Worm (Caenorhabditis elegans) whole organism, L1 larva: ENCODE data around the gene sgk-1.

Source experiments
- C16A3.4 ChIP-seq: fragments of 150-350 bp; optimal IDR thresholded peaks from 2 replicates; lab custom pipeline; 2014; ENCODE audit warnings: missing biosample characterization, missing genetic modification characterization
- alr-1 ChIP-seq: fragments of 200-800 bp; sonication (Bioruptor generic); optimal IDR thresholded peaks from 2 replicates; lab custom pipeline; 2018; ENCODE audit warnings: borderline replicate concordance, mild to moderate bottlenecking, missing genetic modification characterization, missing compliant biosample characterization
- ceh-82 ChIP-seq, 3 experiments: fragments of 150-350 bp in 1 of 3; sonication (generic microtip) in 2 of 3; optimal IDR thresholded peaks; 2 replicates each; lab custom pipeline; 2014 to 2017; ENCODE audit warnings: missing biosample characterization in 3 of 3, missing genetic modification characterization in 3 of 3
- ceh-88 ChIP-seq: fragments of 200-800 bp; sonication (Bioruptor generic); IDR thresholded peaks from 2 replicates; pipeline ENCODE4 v1.3.6; 2022; ENCODE audit warnings: missing genetic modification characterization, missing compliant biosample characterization
- efl-1 ChIP-seq, 4 experiments: fragments of 150-350 bp; optimal IDR thresholded peaks in 3 of 4; peaks in 1 of 4; 1 replicate in 1 of 4; 2 replicates in 3 of 4; lab custom pipeline; 2014; ENCODE audit warnings: missing biosample characterization in 2 of 4, missing genetic modification characterization in 2 of 4, missing genetic modification reagents in 2 of 4
- egl-13 ChIP-seq: sonication (generic microtip); optimal IDR thresholded peaks from 2 replicates; lab custom pipeline; 2016; ENCODE audit warnings: missing genotype, missing genetic modification reagents, missing genetic modification characterization, missing compliant biosample characterization
- mdl-1 ChIP-seq, 2 experiments: fragments of 150-350 bp; optimal IDR thresholded peaks; 2 replicates each; lab custom pipeline; 2014 to 2017; ENCODE audit warnings: missing biosample characterization in 2 of 2, missing genetic modification characterization in 2 of 2, inconsistent platforms in 1 of 2
- nhr-28 ChIP-seq: fragments of 150-350 bp; optimal IDR thresholded peaks from 2 replicates; lab custom pipeline; 2014; ENCODE audit warnings: missing biosample characterization, missing genetic modification characterization
- skn-1 ChIP-seq: fragments of 150-350 bp; optimal IDR thresholded peaks from 2 replicates; lab custom pipeline; 2014; ENCODE audit warnings: missing biosample characterization, missing genetic modification characterization
- ztf-11 ChIP-seq, 2 experiments: sonication (generic microtip); optimal IDR thresholded peaks; 2 replicates each; lab custom pipeline; 2016 to 2017; ENCODE audit warnings: missing genetic modification characterization in 2 of 2, missing biosample characterization in 1 of 2, missing compliant biosample characterization in 1 of 2

DNA sequence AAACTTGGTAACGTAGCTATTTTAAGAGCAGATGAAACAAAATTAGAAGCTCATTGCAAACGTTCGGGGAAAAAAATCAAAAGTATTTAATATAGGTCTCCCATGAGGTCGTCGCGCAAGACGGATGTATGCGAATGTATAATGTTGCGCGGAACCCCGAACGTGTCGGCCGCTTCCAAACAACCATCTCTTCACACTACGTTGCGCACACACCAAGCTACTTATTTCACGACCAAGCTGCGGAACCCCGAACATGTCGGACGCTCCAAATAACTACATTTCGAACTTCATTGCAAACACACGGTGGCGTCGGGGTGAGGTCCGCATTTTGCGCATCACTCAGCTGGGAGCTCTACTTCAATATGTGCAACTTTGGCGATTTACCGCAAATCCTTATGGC, 3.4 kb downstream of the sgk-1 start:
- TF ChIP-seq mdl-1 (tag; optimal IDR thresholded peaks at IDR 0.05; lab: Kevin White, UChicago), result no peak
- TF ChIP-seq ceh-82 (tag; optimal IDR thresholded peaks at IDR 0.05; lab: Kevin White, UChicago), result no peak
- no peak for TF ChIP-seq egl-13 (tag; lab: Kevin White, UChicago)
- TF ChIP-seq alr-1, result no peak
- no peak for TF ChIP-seq ztf-11 (tag; optimal IDR thresholded peaks at IDR 0.05; lab: Kevin White, UChicago)
- TF ChIP-seq C16A3.4, result no peak
- TF ChIP-seq efl-1 (optimal IDR thresholded peaks at IDR 0.05; lab: Kevin White, UChicago), result no peak
- no peak for TF ChIP-seq efl-1 (GFP tag; optimal IDR thresholded peaks at IDR 0.05 in 1 of 2; lab: Kevin White, UChicago)
- no peak for TF ChIP-seq nhr-28 (tag; lab: Kevin White, UChicago)
- TF ChIP-seq skn-1 (tag; lab: Kevin White, UChicago), result no peak
- TF ChIP-seq ceh-88, result no peak
